Worm (Caenorhabditis elegans): ENCODE results near the gene T09B9.1.

The T09B9.1 gene

DNA sequence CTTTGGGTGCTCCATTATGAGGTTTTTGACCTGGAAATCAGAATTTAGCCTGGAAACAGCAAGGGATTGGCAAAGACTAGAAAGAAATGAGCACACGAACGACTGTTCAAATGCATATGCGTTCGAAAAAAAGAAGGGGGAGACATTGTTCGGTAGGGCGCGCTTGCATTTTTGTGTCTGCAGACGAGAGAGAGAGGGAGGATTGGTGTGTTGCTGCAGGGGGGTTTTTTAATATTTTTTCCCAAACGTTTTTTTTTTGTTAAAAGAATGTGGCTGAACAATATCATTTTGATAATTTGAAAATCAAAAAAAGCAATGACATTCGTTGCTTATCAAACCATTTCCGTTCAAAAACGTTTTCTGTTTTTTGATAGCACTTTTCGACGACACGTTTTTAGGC lies 17.3 kb downstream of the T09B9.1 start, which contains the start of gene T09B9.4 (continued):
- TF ChIP-seq lsy-12 (tag; optimal IDR thresholded peaks at IDR 0.05) (no peak), tbx-2 (tag; optimal IDR thresholded peaks at IDR 0.05) (no peak), nhr-237 (tag; optimal IDR thresholded peaks at IDR 0.05) (no peak), nhr-43 (tag; optimal IDR thresholded peaks at IDR 0.05; ENCODE audit: poor library complexity, severe bottlenecking) (no peak), jun-1 (tag; optimal IDR thresholded peaks at IDR 0.05) (no peak), lin-39 (tag; optimal IDR thresholded peaks at IDR 0.05) (peak; percentile 17), eor-1 (tag; optimal IDR thresholded peaks at IDR 0.05) (no peak), nhr-23 (tag; optimal IDR thresholded peaks at IDR 0.05) (no peak)

DNA sequence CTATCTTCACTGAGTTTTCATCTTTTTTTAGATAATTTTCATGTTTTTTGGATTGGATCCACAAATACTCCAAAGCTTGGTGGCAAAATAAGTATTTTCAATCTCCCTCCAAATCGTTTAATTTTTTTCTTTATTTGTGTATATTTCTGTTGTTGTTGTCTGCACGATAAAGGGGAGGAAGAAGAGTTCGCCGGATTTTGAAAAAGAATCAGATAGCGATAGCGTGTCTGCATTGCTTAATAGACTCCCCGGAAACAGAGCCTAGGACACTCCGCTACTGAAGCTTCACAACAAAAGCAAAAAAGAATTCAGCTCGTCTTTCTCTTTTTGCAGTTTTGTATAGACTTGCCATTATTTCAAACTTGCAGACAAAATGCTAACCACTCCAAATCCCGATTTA lies 20.4 kb downstream of the T09B9.1 start, which contains the start of gene T09B9.5:
Gene T09B9.5 (plus strand): TSS at position 301 of the 400 bp plus-strand sequence.
- no peak for TF ChIP-seq sea-2 (GFP tag; optimal IDR thresholded peaks at IDR 0.05)

DNA sequence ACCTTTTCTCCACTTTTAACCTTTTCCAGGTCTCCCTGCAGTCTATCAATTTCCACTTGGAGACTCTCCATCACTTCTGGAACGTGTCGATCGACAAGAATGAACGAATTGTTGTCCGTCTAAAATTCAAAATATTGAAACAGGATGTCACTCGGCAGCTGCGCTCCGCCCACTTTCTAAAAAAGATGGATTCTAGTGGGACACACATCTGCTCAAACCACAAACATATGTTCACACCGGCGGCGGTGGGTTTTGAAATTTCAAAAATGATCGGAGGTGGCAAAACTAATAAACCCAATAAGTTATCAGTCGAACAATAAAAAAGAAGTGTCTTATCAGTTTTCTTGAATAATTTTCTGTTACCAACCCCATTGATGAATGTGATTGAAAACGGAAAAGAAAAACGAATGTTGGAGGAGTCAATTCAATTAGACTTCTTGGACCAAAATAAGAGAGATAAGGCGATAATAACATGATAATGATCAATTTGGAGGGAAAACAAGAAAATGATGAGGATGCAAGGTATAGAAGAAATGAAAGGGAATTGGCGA lies 25.4 kb downstream of the T09B9.1 start:
- TF ChIP-seq pqm-1 (tag; optimal IDR thresholded peaks at IDR 0.05) (peak; percentile 48), ceh-82 (tag; optimal IDR thresholded peaks at IDR 0.05) (no peak), elt-2 (tag; optimal IDR thresholded peaks at IDR 0.05) (peak; percentile 49)

DNA sequence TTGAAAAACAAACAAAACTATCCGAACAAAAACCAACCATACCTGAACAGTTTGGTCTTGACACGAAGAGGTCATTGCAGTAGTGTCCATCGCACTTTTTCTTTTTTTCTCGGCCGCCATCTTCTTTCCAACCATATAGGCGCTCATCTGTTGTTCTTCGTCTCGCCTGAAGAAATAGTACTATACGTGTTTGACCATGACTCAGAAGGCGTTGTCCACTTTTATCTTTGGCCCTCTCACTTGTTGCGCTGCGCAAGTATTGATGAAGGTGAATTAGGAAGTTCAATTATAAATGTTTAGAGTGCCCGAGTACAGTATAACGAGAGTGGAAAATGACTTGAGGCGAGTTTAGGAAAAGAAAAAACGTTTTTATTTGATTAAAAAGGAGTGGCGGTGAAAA lies 28.8 kb downstream of the T09B9.1 start:
- TF ChIP-seq nhr-25 (tag; optimal IDR thresholded peaks at IDR 0.05) (peak; percentile 33), skn-1 (tag; optimal IDR thresholded peaks at IDR 0.05) (no peak), ama-1 (optimal IDR thresholded peaks at IDR 0.05) (no peak), pqm-1 (tag; optimal IDR thresholded peaks at IDR 0.05) (no peak), aly-2 (tag; optimal IDR thresholded peaks at IDR 0.05) (no peak), pha-4 (tag; optimal IDR thresholded peaks at IDR 0.05) (peak; percentile 15), nhr-23 (tag; optimal IDR thresholded peaks at IDR 0.05) (peak; percentile 64)

DNA sequence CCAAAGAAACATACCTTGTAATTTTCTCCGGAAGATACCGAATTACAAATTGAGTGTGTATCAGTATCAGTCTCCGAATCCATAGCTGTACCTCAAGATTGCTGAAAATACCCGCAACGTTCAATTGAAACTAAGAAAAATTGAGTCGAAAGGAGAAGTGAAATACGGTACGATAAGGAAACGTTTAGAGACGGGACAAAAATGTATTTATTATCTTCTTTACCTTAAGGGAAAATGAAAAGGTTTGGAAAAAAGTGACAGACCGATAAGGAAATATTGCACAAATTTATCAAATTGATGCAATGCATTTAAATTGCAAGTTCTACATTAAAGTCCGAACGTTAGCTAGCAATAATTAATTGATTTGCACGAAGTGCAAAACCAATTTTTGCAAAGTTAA lies 32.0 kb downstream of the T09B9.1 start, which contains the start of gene F36G3.1:
Gene F36G3.1 (minus strand): TSS at position 101 of the 400 bp plus-strand sequence.
- no peak for TF ChIP-seq fkh-10 (GFP tag; optimal IDR thresholded peaks at IDR 0.05)
- no peak for TF ChIP-seq nhr-76 (tag; optimal IDR thresholded peaks at IDR 0.05)
- no peak for TF ChIP-seq aly-2 (tag; optimal IDR thresholded peaks at IDR 0.05)
- no peak for TF ChIP-seq ama-1 (optimal IDR thresholded peaks at IDR 0.05)

DNA sequence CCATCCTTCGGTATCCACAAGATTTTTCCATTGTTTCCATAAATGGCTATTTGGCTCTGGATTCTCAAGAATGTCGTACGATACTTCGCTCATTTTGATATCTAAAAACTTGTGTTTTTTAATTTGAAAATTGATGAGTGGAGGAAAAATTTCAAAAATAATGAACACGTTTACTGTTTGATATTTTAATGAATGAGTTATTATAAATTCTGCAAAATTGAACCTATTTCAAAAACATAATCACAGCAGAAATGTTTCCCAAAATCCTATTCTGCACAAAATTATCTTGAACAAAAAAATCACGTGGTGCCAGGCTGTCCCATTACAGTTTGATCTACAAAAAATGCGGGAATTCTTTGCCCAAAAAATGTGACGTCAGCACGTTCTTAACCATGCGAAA lies 37.1 kb downstream of the T09B9.1 start, which contains the start of gene F36G3.2:
Gene F36G3.2 (minus strand): TSS at position 101 of the 400 bp plus-strand sequence.
- TF ChIP-seq elt-1 (tag; optimal IDR thresholded peaks at IDR 0.05) (no peak), nhr-43 (tag; optimal IDR thresholded peaks at IDR 0.05; ENCODE audit: poor library complexity, severe bottlenecking) (no peak), lsy-12 (tag; optimal IDR thresholded peaks at IDR 0.05) (no peak), ceh-28 (tag; optimal IDR thresholded peaks at IDR 0.05) (no peak), ztf-4 (tag; optimal IDR thresholded peaks at IDR 0.05) (no peak), hmg-11 (tag; optimal IDR thresholded peaks at IDR 0.05) (no peak), unc-39 (tag; optimal IDR thresholded peaks at IDR 0.05) (no peak), egl-27 (tag; optimal IDR thresholded peaks at IDR 0.05) (no peak)

DNA sequence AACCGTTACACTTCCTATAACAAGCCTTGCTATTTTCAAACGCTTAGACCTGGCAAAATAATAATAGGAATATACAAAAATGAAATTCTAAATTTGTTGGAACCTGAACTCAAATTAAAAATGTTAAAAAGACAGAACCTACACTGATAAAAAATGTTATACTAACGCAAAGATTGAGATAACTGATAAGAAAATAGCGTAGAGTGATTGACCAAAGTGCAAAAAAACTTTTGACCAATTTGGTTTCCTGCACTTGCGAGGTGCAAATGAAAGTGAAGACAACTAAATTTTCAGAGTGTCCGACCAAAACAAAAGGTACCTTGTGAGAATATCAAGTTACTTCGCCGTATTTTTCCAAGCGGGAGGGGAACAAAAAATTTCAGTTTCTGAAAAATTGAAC lies 38.5 kb downstream of the T09B9.1 start:
- TF ChIP-seq pqm-1 (tag; optimal IDR thresholded peaks at IDR 0.05) (no peak), lin-39 (tag; optimal IDR thresholded peaks at IDR 0.05) (no peak), elt-2 (tag; optimal IDR thresholded peaks at IDR 0.05) (peak; percentile 62)

DNA sequence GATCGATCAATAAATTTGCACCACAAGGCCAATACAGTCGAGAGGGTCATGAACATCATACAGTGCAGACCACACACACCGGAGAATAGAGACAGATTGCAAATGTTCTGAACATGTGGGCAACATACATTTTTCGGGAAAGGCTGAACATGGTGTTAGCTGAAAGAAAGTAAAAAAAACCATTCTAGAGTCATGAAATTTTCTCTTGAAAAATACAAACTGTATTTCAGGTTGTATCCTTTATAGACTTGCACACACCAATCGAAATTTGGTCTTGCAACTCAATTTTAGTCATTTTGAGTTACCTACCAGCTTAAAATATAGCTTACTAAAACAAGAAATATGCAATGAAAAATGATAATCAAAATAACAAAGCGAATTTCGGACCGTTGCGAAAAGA lies 39.0 kb downstream of the T09B9.1 start:
- no peak for TF ChIP-seq nhr-67 (tag; optimal IDR thresholded peaks at IDR 0.05)

DNA sequence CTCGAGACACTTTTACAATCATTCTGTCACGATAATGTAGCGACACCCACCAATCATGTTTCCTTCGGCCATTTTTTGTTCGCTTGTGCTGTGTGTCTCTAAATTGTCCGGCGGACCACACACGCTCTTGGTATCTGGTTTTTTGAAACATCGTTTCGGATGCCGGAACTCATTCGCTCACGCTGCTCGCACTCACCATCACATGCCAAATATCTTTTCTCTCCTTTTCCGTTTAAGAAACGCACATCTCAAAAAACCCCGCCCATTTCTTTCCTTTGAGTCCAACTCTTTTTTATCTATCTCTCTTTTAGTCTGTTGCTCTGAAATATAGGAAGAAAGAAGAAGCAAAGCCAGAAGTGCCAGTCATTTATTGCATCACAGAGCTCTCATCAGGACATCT lies 41.5 kb downstream of the T09B9.1 start, which contains the start of gene F36G3.3:
Gene F36G3.3 (plus strand): TSS at position 306 of the 400 bp plus-strand sequence.
- TF ChIP-seq ztf-4 (tag; optimal IDR thresholded peaks at IDR 0.05) (no peak), lin-39 (tag; optimal IDR thresholded peaks at IDR 0.05) (peak; percentile 83), ceh-82 (tag; optimal IDR thresholded peaks at IDR 0.05) (no peak), ceh-16 (tag; optimal IDR thresholded peaks at IDR 0.05) (no peak), elt-2 (tag; optimal IDR thresholded peaks at IDR 0.05) (no peak), tbx-2 (tag; optimal IDR thresholded peaks at IDR 0.05) (no peak), mdl-1 (tag; optimal IDR thresholded peaks at IDR 0.05) (no peak), fkh-10 (GFP tag; optimal IDR thresholded peaks at IDR 0.05) (peak; percentile 35), mml-1 (tag; optimal IDR thresholded peaks at IDR 0.05) (no peak), nfya-1 (tag; optimal IDR thresholded peaks at IDR 0.05; ENCODE audit: insufficient read depth) (peak; percentile 13), unc-39 (tag; optimal IDR thresholded peaks at IDR 0.05) (no peak), aly-2 (tag; optimal IDR thresholded peaks at IDR 0.05) (no peak)
